Fruit fly (Drosophila melanogaster) whole organism: Measurements from ENCODE around the gene Neurochondrin.

ENCODE experiments used
- CG8478 ChIP-seq: fragments of >200 bp; optimal IDR thresholded peaks from 2 replicates; lab custom pipeline; 2018; ENCODE audit warnings: inconsistent platforms
- Dll ChIP-seq: fragments of >200 bp; optimal IDR thresholded peaks from 2 replicates; lab custom pipeline; 2017
- pan ChIP-seq: fragments of >200 bp; optimal IDR thresholded peaks from 2 replicates; lab custom pipeline; 2017
- psq ChIP-seq: fragments of >200 bp; optimal IDR thresholded peaks from 2 replicates; lab custom pipeline; 2017
- usp ChIP-seq: fragments of >200 bp; optimal IDR thresholded peaks from 2 replicates; lab custom pipeline; 2017; ENCODE audit warnings: missing biosample characterization, missing genetic modification characterization, mixed read lengths

DNA sequence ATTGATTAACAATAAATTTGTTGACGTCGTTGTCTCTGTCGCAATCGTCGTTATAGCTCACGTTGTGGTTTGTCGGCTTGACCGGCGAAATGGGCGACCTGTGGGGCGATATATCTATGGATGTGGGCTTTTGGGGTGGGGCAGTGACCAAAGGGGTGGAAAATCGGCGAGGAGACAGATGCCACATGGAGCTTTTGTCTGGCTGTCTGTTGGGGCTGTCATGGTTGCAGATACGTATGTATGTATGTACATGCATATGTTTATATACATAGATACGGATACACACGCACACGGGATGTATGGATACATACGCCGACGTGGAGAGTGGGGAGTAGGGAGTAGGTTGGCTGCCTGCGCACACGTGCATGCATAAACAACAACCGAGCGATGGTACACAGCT lies 33.0 kb upstream of the Neurochondrin start:
- no peak for TF ChIP-seq Dll (lab: Kevin White, UChicago)
- no peak for TF ChIP-seq CG8478
- no peak for TF ChIP-seq usp (GFP tag; lab: Kevin White, UChicago)
- no peak for TF ChIP-seq pan (lab: Kevin White, UChicago)
- no peak for TF ChIP-seq psq
